Fruit fly (Drosophila melanogaster): ENCODE results near the gene SNF4Agamma.
A peak's percentile ranks its signal among the peaks of the same experiment; 100 is the strongest.

Gene SNF4Agamma

dm6 chr3R:21204500-21205167 lies 64.1 kb downstream of the SNF4Agamma start (continued):
- TF ChIP-seq TFAM (GFP tag; optimal IDR thresholded peaks at IDR 0.05): no peak
- TF ChIP-seq CG3847 (GFP tag; IDR thresholded peaks at IDR 0.05): no peak
- peak; percentile 57 for TF ChIP-seq Ets97D (GFP tag; optimal IDR thresholded peaks at IDR 0.05)
- TF ChIP-seq Camta (GFP tag; optimal IDR thresholded peaks at IDR 0.05): peak; percentile 88
- TF ChIP-seq abd-A (tag; optimal IDR thresholded peaks at IDR 0.05): no peak
- TF ChIP-seq grn (GFP tag; optimal IDR thresholded peaks at IDR 0.05): no peak
- 0 out of 2 replicates have a peak, but pooled peaks have one; percentile 31 for TF ChIP-seq CG17612 (GFP tag; IDR thresholded peaks at IDR 0.05)
- peak; percentile 65 for TF ChIP-seq Spps (tag; optimal IDR thresholded peaks at IDR 0.05)
- TF ChIP-seq CG3995 (GFP tag; optimal IDR thresholded peaks at IDR 0.05): peak; percentile 18
- TF ChIP-seq Med (GFP tag): peak; percentile 93
- TF ChIP-seq D19A (tag; optimal IDR thresholded peaks at IDR 0.05): peak; percentile 90
- no peak for TF ChIP-seq CG4360 (GFP tag; IDR thresholded peaks at IDR 0.05)
- TF ChIP-seq CG12659 (GFP tag; optimal IDR thresholded peaks at IDR 0.05): peak; percentile 80
- peak; percentile 30; the same call in 1 of the 2 replicates for TF ChIP-seq CG31224 (GFP tag; IDR thresholded peaks at IDR 0.05)
- TF ChIP-seq CG14965 (GFP tag; optimal IDR thresholded peaks at IDR 0.05; ENCODE audit: borderline replicate concordance): no peak
- TF ChIP-seq E2f1 (GFP tag; IDR thresholded peaks at IDR 0.05): peak; percentile 80
- TF ChIP-seq CG6175 (GFP tag; IDR thresholded peaks at IDR 0.05): no peak
- no peak for TF ChIP-seq CG1832 (GFP tag; optimal IDR thresholded peaks at IDR 0.05)
- peak; percentile 72 for TF ChIP-seq CG18619 (GFP tag; optimal IDR thresholded peaks at IDR 0.05)
- no peak for TF ChIP-seq CG16813 (GFP tag; IDR thresholded peaks at IDR 0.05; ENCODE audit: partially characterized antibody)
- peak; percentile 77 for TF ChIP-seq tgo (GFP tag; IDR thresholded peaks at IDR 0.05)
- TF ChIP-seq cwo (GFP tag; optimal IDR thresholded peaks at IDR 0.05): peak; percentile 53
- no peak for TF ChIP-seq Poxn (GFP tag; IDR thresholded peaks at IDR 0.05)
- peak; percentile 91 for TF ChIP-seq CG2712 (tag; optimal IDR thresholded peaks at IDR 0.05)
- no peak for TF ChIP-seq hkb (optimal IDR thresholded peaks at IDR 0.05)
- TF ChIP-seq hkb (GFP tag; IDR thresholded peaks at IDR 0.05): peak; percentile 80
- TF ChIP-seq chn (GFP tag; optimal IDR thresholded peaks at IDR 0.05): peak; percentile 81
- peak; percentile 81 for TF ChIP-seq lmd (GFP tag; IDR thresholded peaks at IDR 0.05)
- TF ChIP-seq crol (GFP tag; IDR thresholded peaks at IDR 0.05): peak; percentile 47; the same call in 1 of the 2 replicates
- no peak for TF ChIP-seq gce (GFP tag; IDR thresholded peaks at IDR 0.05)
- TF ChIP-seq jing (GFP tag; optimal IDR thresholded peaks at IDR 0.05): peak; percentile 87
- peak; percentile 79 to 88 for TF ChIP-seq dpn (GFP tag; optimal IDR thresholded peaks at IDR 0.05)
- TF ChIP-seq Lpt (GFP tag; optimal IDR thresholded peaks at IDR 0.05): no peak
- no peak; the same call in 1 of the 2 replicates for TF ChIP-seq CG32532 (GFP tag; IDR thresholded peaks at IDR 0.05)
- TF ChIP-seq unpg (GFP tag; optimal IDR thresholded peaks at IDR 0.05): peak; percentile 87
- peak; percentile 24 for TF ChIP-seq Hmx (GFP tag; optimal IDR thresholded peaks at IDR 0.05)
- TF ChIP-seq Abd-B (GFP tag; optimal IDR thresholded peaks at IDR 0.05): peak; percentile 80
- TF ChIP-seq Hey (tag; optimal IDR thresholded peaks at IDR 0.05): no peak
- no peak for TF ChIP-seq Hr39 (optimal IDR thresholded peaks at IDR 0.05)
- no peak for TF ChIP-seq CG15479 (GFP tag; optimal IDR thresholded peaks at IDR 0.05)
- peak; percentile 61 for TF ChIP-seq CG1647 (GFP tag; optimal IDR thresholded peaks at IDR 0.05)
- TF ChIP-seq amos (GFP tag; IDR thresholded peaks at IDR 0.05; ENCODE audit: partially characterized antibody): peak; percentile 42; the same call in 1 of the 2 replicates
- TF ChIP-seq sob (GFP tag; IDR thresholded peaks at IDR 0.05): no peak; the same call in 1 of the 2 replicates
- TF ChIP-seq CG1603 (tag; optimal IDR thresholded peaks at IDR 0.05): peak; percentile 95
- peak; percentile 96 for TF ChIP-seq Ets65A (GFP tag)
- TF ChIP-seq CG8290 (GFP tag; optimal IDR thresholded peaks at IDR 0.05): peak; percentile 39
- peak in 1 of 2 experiments; percentile 84 for TF ChIP-seq CG8290 (tag; optimal IDR thresholded peaks at IDR 0.05)
- peak; percentile 81 for TF ChIP-seq dm (GFP tag; optimal IDR thresholded peaks at IDR 0.05)
- peak; percentile 69 for TF ChIP-seq Nf-YB (GFP tag; optimal IDR thresholded peaks at IDR 0.05)
- TF ChIP-seq bigmax (GFP tag; optimal IDR thresholded peaks at IDR 0.05): no peak
- peak; percentile 54 for TF ChIP-seq CHES-1-like (GFP tag; optimal IDR thresholded peaks at IDR 0.05)
